Worm (Caenorhabditis elegans) whole organism, young adult: ENCODE data around the gene F56A8.8.
A peak's percentile ranks its signal among the peaks of the same experiment; 100 is the strongest.

Experiments
- B0336.3 ChIP-seq: fragments of 200-800 bp; sonication (Bioruptor generic); IDR thresholded peaks from 2 replicates; pipeline ENCODE4 v1.3.6; 2022; ENCODE audit warnings: missing genetic modification characterization, missing compliant biosample characterization
- D2030.7 ChIP-seq: fragments of 200-800 bp; sonication (Bioruptor generic); IDR thresholded peaks from 2 replicates; pipeline ENCODE4 v1.3.6; 2022; ENCODE audit warnings: missing genetic modification reagents, missing genetic modification characterization, missing compliant biosample characterization
- F10E7.11 ChIP-seq: sonication (generic microtip); optimal IDR thresholded peaks from 2 replicates; lab custom pipeline; 2017; ENCODE audit warnings: mild to moderate bottlenecking, missing genetic modification characterization, moderate library complexity, missing compliant biosample characterization
- F23B12.7 ChIP-seq: sonication (generic microtip); optimal IDR thresholded peaks from 2 replicates; lab custom pipeline; 2017; ENCODE audit warnings: missing genetic modification characterization, mild to moderate bottlenecking, missing compliant biosample characterization, antibody characterized with exemption, moderate library complexity; ENCODE audit not compliant: insufficient read depth
- F33H1.4 ChIP-seq: fragments of 200-800 bp; sonication (Bioruptor generic); IDR thresholded peaks from 2 replicates; pipeline ENCODE4 v1.3.6; 2022; ENCODE audit warnings: missing genetic modification reagents, missing genetic modification characterization, missing compliant biosample characterization
- F39B2.1 ChIP-seq: fragments of 200-800 bp; sonication (Bioruptor generic); IDR thresholded peaks from 2 replicates; pipeline ENCODE4 v1.3.6; 2022; ENCODE audit warnings: missing genetic modification reagents, missing genetic modification characterization, missing compliant biosample characterization
- F55B11.4 ChIP-seq: sonication (generic microtip); optimal IDR thresholded peaks from 2 replicates; lab custom pipeline; 2016; ENCODE audit warnings: missing compliant biosample characterization, missing genetic modification characterization, borderline replicate concordance; ENCODE audit not compliant: insufficient read depth
- K11D2.4 ChIP-seq: fragments of 200-800 bp; sonication (Bioruptor generic); IDR thresholded peaks from 2 replicates; pipeline ENCODE4 v1.3.6; 2022; ENCODE audit warnings: missing genetic modification reagents, missing genetic modification characterization, missing compliant biosample characterization
- Y53F4B.3 ChIP-seq: fragments of 200-800 bp; sonication (Bioruptor generic); IDR thresholded peaks from 2 replicates; pipeline ENCODE4 v1.3.6; 2022; ENCODE audit warnings: missing genetic modification reagents, missing genetic modification characterization, missing compliant biosample characterization
- ZK185.1 ChIP-seq: sonication (generic microtip); optimal IDR thresholded peaks from 2 replicates; lab custom pipeline; 2016; ENCODE audit warnings: mild to moderate bottlenecking, missing genetic modification characterization, missing compliant biosample characterization; ENCODE audit not compliant: poor library complexity, severe bottlenecking
- attf-3 ChIP-seq: fragments of 200-800 bp; sonication (Bioruptor generic); conservative IDR thresholded peaks from 2 replicates; pipeline ENCODE4 v1.3.6; 2022; ENCODE audit warnings: missing genetic modification reagents, missing genetic modification characterization, missing compliant biosample characterization
- attf-5 ChIP-seq: fragments of 200-800 bp; sonication (Bioruptor generic); optimal IDR thresholded peaks from 2 replicates; lab custom pipeline; 2018; ENCODE audit warnings: mild to moderate bottlenecking, missing genetic modification characterization, missing compliant biosample characterization
- ceh-27 ChIP-seq: fragments of 200-800 bp; sonication (Bioruptor generic); optimal IDR thresholded peaks from 2 replicates; lab custom pipeline; 2018; ENCODE audit warnings: mild to moderate bottlenecking, missing genetic modification characterization, moderate library complexity, missing compliant biosample characterization
- ceh-79 ChIP-seq: sonication (generic microtip); optimal IDR thresholded peaks from 2 replicates; lab custom pipeline; 2017; ENCODE audit warnings: mild to moderate bottlenecking, missing genetic modification characterization, missing compliant biosample characterization
- chd-7 ChIP-seq: sonication (generic microtip); optimal IDR thresholded peaks from 2 replicates; lab custom pipeline; 2016; ENCODE audit warnings: mild to moderate bottlenecking, missing genetic modification characterization, moderate library complexity, missing compliant biosample characterization
- dox-1 ChIP-seq: fragments of 200-800 bp; sonication (Bioruptor generic); IDR thresholded peaks from 2 replicates; pipeline ENCODE4 v1.3.6; 2022; ENCODE audit warnings: missing genetic modification reagents, missing genetic modification characterization, missing compliant biosample characterization
- dpff-1 ChIP-seq: sonication (generic microtip); optimal IDR thresholded peaks from 2 replicates; lab custom pipeline; 2017; ENCODE audit warnings: mild to moderate bottlenecking, missing genetic modification characterization, missing compliant biosample characterization
- hmg-1.2 ChIP-seq: fragments of 200-800 bp; sonication (Bioruptor generic); IDR thresholded peaks from 2 replicates; pipeline ENCODE4 v1.3.6; 2022; ENCODE audit warnings: missing genetic modification reagents, missing genetic modification characterization, missing compliant biosample characterization
- hmg-20 ChIP-seq: fragments of 200-800 bp; sonication (Bioruptor generic); IDR thresholded peaks from 2 replicates; pipeline ENCODE4 v1.3.6; 2022; ENCODE audit warnings: missing genetic modification reagents, missing genetic modification characterization, missing compliant biosample characterization
- lsl-1 ChIP-seq: fragments of 200-800 bp; sonication (Bioruptor generic); optimal IDR thresholded peaks from 2 replicates; lab custom pipeline; 2018; ENCODE audit warnings: mild to moderate bottlenecking, missing genetic modification characterization, moderate library complexity, missing compliant biosample characterization
- madf-6 ChIP-seq: fragments of 200-800 bp; sonication (Bioruptor generic); IDR thresholded peaks from 2 replicates; pipeline ENCODE4 v1.3.6; 2022; ENCODE audit warnings: missing genetic modification reagents, missing genetic modification characterization, missing compliant biosample characterization
- nfyb-1 ChIP-seq: fragments of 200-800 bp; sonication (Bioruptor generic); IDR thresholded peaks from 2 replicates; pipeline ENCODE4 v1.3.6; 2022; ENCODE audit warnings: missing genetic modification reagents, missing genetic modification characterization, missing compliant biosample characterization
- nhr-80 ChIP-seq: sonication (generic microtip); optimal IDR thresholded peaks from 2 replicates; lab custom pipeline; 2016; ENCODE audit warnings: missing genetic modification characterization, missing compliant biosample characterization
- repo-1 ChIP-seq: sonication (generic microtip); optimal IDR thresholded peaks from 2 replicates; lab custom pipeline; 2017; ENCODE audit warnings: mild to moderate bottlenecking, missing genetic modification characterization, missing compliant biosample characterization
- rpc-1 ChIP-seq, 2 experiments: fragments of 150-350 bp in 1 of 2; sonication (generic microtip) in 1 of 2; optimal IDR thresholded peaks; 2 replicates each; lab custom pipeline; 2014 to 2018; ENCODE audit warnings: missing biosample characterization in 1 of 2, missing genetic modification characterization in 1 of 2, missing genetic modification reagents in 1 of 2, missing genotype in 1 of 2
- snpc-1.1 ChIP-seq: sonication (generic microtip); optimal IDR thresholded peaks from 2 replicates; lab custom pipeline; 2017; ENCODE audit warnings: missing genetic modification characterization, mild to moderate bottlenecking, missing compliant biosample characterization, antibody characterized with exemption, moderate library complexity, missing genotype, missing genetic modification reagents; ENCODE audit not compliant: insufficient read depth
- ztf-18 ChIP-seq: sonication (generic microtip); optimal IDR thresholded peaks from 2 replicates; lab custom pipeline; 2016; ENCODE audit warnings: missing genotype, mild to moderate bottlenecking, missing genetic modification characterization, missing compliant biosample characterization
- ztf-25 ChIP-seq: fragments of 200-800 bp; sonication (Bioruptor generic); IDR thresholded peaks from 2 replicates; pipeline ENCODE4 v1.3.6; 2022; ENCODE audit warnings: missing genetic modification reagents, missing genetic modification characterization, missing compliant biosample characterization
- ztf-26 ChIP-seq: sonication (generic microtip); optimal IDR thresholded peaks from 2 replicates; lab custom pipeline; 2017; ENCODE audit warnings: missing genetic modification characterization, missing compliant biosample characterization

F56A8.8 gene

DNA sequence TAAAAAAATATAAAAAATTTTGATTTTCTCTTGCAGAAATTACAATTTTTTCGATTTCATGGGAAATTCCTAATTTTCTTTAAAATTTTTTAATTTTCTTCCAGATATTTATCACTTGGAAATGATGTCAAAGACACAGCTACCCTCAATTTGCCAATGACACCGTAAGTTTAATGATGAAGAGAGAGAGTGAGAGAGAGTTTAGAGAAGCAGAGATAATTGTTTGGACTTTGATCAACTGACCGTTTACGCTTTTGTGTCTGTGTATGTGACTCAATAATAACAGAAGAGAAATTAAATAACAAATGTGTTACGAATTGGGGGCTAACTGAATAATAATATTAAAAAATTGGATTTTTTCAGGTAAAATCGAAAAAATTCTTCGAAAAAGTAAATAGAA is 25.0 kb downstream of the F56A8.8 start:
- TF ChIP-seq attf-5: peak; percentile 27
- no peak for TF ChIP-seq ztf-25 (GFP tag; lab: Robert Waterston, UW)

- TF ChIP-seq ceh-79 (tag; lab: Kevin White, UChicago) (no peak), attf-5 (peak; percentile 10)
Measured at ce11 chrIII:13313788-13314187, 28.3 kb downstream of the F56A8.8 start, which contains the start of gene Y43F4B.10. Gene Y43F4B.10 (plus strand): TSS chrIII:13314068.

ce11 chrIII:13314636-13315035 is 29.1 kb downstream of the F56A8.8 start:
- no peak for TF ChIP-seq dpff-1 (tag; lab: Kevin White, UChicago)
- TF ChIP-seq F33H1.4 (GFP tag; lab: Robert Waterston, UW): peak; percentile 48
- TF ChIP-seq F23B12.7: no peak
- no peak for TF ChIP-seq ztf-26
- no peak for TF ChIP-seq hmg-1.2 (GFP tag; lab: Robert Waterston, UW)
- peak; percentile 56 for TF ChIP-seq lsl-1 (GFP tag; lab: Kevin White, UChicago)
- TF ChIP-seq madf-6: peak; percentile 50
- no peak for TF ChIP-seq ztf-18 (tag; lab: Kevin White, UChicago)
- TF ChIP-seq hmg-20 (GFP tag; lab: Robert Waterston, UW): no peak

ce11 chrIII:13315071-13315470 is 29.6 kb downstream of the F56A8.8 start, which contains the start of gene dph-7:
Gene dph-7 (plus strand): TSS chrIII:13315123.
- no peak for TF ChIP-seq nhr-80 (tag; lab: Kevin White, UChicago)
- TF ChIP-seq attf-3 (GFP tag; lab: Robert Waterston, UW): no peak

DNA sequence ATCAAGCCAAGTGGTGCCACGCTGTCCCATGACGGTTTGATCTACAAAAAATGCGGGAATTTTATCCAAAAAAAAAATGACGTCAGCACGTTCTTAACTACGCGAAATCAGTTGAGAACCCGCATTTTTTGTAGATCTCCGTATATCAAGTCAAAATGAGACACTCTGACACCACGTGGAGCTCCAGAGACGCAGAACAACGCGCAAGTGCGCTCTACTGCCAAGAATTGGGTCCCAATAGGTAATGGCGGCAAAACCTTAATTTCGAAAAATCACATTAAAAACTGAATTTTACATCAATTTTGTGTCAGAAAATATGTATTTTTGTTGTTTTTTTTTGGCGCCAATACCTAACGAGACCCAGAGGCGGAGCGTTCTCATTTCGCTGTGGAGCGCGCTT is 31.4 kb downstream of the F56A8.8 start:
- no peak for TF ChIP-seq D2030.7 (GFP tag; lab: Robert Waterston, UW)

DNA sequence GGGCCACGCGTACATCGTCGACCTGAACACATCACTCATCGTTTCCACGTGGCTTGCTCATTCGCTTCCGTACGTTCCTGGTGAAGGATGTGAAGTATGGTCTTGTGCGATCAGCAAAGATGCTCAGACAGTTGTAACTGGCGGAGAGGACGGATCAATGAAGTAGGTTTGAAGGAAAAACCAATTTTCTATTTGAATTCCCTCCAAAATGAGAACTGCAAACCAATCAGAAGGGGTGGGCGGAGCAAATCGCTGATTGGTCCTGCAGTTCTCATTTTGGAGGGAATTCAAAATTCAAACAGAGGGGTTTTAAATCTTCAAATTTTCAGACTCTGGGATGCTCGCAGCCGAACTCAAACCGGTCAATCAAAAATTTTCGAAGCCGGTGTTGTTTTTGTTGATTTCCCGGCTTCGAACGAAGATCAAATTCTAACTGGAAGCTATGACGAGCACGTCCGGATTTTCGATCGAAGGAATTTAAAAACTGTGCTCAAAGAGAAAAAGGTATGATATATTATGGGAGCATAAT is 31.9 kb downstream of the F56A8.8 start:
- TF ChIP-seq ztf-18 (tag; lab: Kevin White, UChicago) (no peak), F55B11.4 (tag; lab: Kevin White, UChicago) (no peak), Y53F4B.3 (GFP tag; lab: Robert Waterston, UW) (no peak), attf-3 (GFP tag; lab: Robert Waterston, UW) (no peak), rpc-1 (optimal IDR thresholded peaks at IDR 0.05; lab: Kevin White, UChicago) (no peak), rpc-1 (tag; optimal IDR thresholded peaks at IDR 0.05; lab: Kevin White, UChicago) (no peak)

DNA sequence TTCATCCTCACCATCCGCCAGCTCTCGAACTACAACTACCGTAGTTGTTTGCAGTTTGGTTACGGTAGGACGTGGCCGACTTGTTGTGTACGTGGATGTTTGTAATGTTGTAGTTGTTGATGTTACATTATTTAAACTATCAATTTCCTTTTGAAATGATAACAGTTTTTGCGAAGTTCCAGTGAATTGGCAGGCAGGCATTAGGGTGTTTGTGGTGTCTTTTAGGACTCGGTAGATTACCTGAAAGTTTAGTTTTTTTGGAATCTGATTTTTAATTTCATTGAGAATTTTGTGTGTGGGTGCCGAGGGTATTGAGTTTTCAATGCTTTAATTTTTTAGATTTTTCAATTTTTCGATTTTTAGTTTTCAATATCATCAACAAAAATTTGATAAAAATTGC is 37.1 kb downstream of the F56A8.8 start, which contains the start of gene F53A2.11:
Gene F53A2.11, minus strand, starts transcription at position 101 of the 400 bp plus-strand sequence.
- TF ChIP-seq Y53F4B.3 (GFP tag; lab: Robert Waterston, UW) (no peak), ZK185.1 (no peak), attf-5 (no peak), chd-7 (no peak), dox-1 (GFP tag; lab: Robert Waterston, UW) (no peak), F10E7.11 (no peak)
- TF ChIP-seq, all 124 proteins: peak for 0

DNA sequence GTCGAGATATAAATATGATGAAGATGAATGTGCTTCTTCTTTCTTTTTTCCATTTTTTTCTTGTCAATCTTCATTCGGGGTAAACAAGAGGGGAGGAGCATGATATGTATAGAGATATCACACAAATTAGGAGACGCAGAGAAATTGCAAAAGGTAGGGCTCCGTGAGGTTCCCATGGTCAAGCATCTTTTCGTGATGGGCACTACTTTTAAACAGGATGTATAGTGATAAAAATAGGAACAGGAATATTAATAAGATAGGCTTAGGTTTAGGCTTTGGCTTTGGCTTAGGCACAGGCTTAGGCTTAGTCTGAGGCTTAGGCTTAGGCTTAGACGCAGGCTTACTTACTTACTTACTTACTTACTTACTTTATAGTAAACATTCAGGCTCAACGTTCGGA is 39.2 kb downstream of the F56A8.8 start, which contains the start of gene F53A2.1:
Gene F53A2.1, minus strand, starts transcription at position 101 of the 400 bp plus-strand sequence.
- TF ChIP-seq K11D2.4 (GFP tag; lab: Robert Waterston, UW) (no peak), attf-3 (GFP tag; lab: Robert Waterston, UW) (no peak), B0336.3 (GFP tag; lab: Robert Waterston, UW) (no peak), snpc-1.1 (no peak), ceh-27 (GFP tag; lab: Kevin White, UChicago) (no peak), F39B2.1 (GFP tag; lab: Robert Waterston, UW) (no peak), repo-1 (tag; lab: Kevin White, UChicago) (no peak), nfyb-1 (GFP tag; lab: Robert Waterston, UW) (no peak)
